Worm (Caenorhabditis elegans) whole organism, L4 larva: ENCODE data around the gene C12D5.10.

Experiments used
- F37D6.2 ChIP-seq: sonication (generic microtip); optimal IDR thresholded peaks from 2 replicates; lab custom pipeline; 2016; ENCODE audit warnings: mild to moderate bottlenecking, missing genetic modification characterization, missing compliant biosample characterization
- F44E2.7 ChIP-seq: fragments of 200-800 bp; sonication (Bioruptor generic); IDR thresholded peaks from 2 replicates; pipeline ENCODE4 v2.1.2; 2022; ENCODE audit warnings: missing genetic modification characterization, missing compliant biosample characterization
- F49E8.2 ChIP-seq: sonication (generic microtip); optimal IDR thresholded peaks from 2 replicates; lab custom pipeline; 2016; ENCODE audit warnings: missing compliant biosample characterization, mild to moderate bottlenecking, missing genetic modification characterization, borderline replicate concordance
- T26A8.4 ChIP-seq: fragments of 200-800 bp; sonication (Bioruptor generic); IDR thresholded peaks from 2 replicates; pipeline ENCODE4 v1.3.6; 2022; ENCODE audit warnings: missing genetic modification characterization, missing compliant biosample characterization
- Y105C5A.15 ChIP-seq: fragments of 200-800 bp; sonication (Bioruptor generic); IDR thresholded peaks from 2 replicates; pipeline ENCODE4 v1.3.6; 2022; ENCODE audit warnings: missing genetic modification characterization, missing compliant biosample characterization
- ZK337.2 ChIP-seq: fragments of 200-800 bp; sonication (Bioruptor generic); IDR thresholded peaks from 2 replicates; pipeline ENCODE4 v1.3.6; 2022; ENCODE audit warnings: missing genetic modification reagents, missing genetic modification characterization, missing compliant biosample characterization
- aha-1 ChIP-seq: fragments of 150-350 bp; peaks from one replicate; lab custom pipeline; 2014; ENCODE audit warnings: missing biosample characterization, missing genetic modification characterization
- arid-1 ChIP-seq: fragments of 200-800 bp; sonication (Bioruptor generic); conservative IDR thresholded peaks from 2 replicates; pipeline ENCODE4 v1.3.6; 2022; ENCODE audit warnings: missing genetic modification reagents, missing genetic modification characterization, missing compliant biosample characterization
- attf-4 ChIP-seq: sonication (generic microtip); optimal IDR thresholded peaks from 3 replicates; lab custom pipeline; 2017; ENCODE audit warnings: missing biosample characterization, missing genetic modification characterization
- ceh-32 ChIP-seq: sonication (generic microtip); optimal IDR thresholded peaks from 2 replicates; lab custom pipeline; 2016; ENCODE audit warnings: mild to moderate bottlenecking, missing genetic modification characterization, missing compliant biosample characterization; ENCODE audit not compliant: poor library complexity
- cey-2 ChIP-seq: sonication (generic microtip); optimal IDR thresholded peaks from 3 replicates; lab custom pipeline; 2017; ENCODE audit warnings: missing genetic modification characterization, mild to moderate bottlenecking, missing compliant biosample characterization, antibody characterized with exemption, borderline replicate concordance; ENCODE audit not compliant: insufficient read depth
- daf-12 ChIP-seq: fragments of 150-350 bp; optimal IDR thresholded peaks from 2 replicates; lab custom pipeline; 2014; ENCODE audit warnings: missing biosample characterization, missing genetic modification reagents, missing genetic modification characterization
- daf-16 ChIP-seq, 3 experiments: sonication (generic microtip); optimal IDR thresholded peaks; 2 replicates each; lab custom pipeline; 2016 to 2017; ENCODE audit warnings: missing genetic modification characterization in 3 of 3, missing genetic modification reagents in 3 of 3, mild to moderate bottlenecking in 2 of 3, missing compliant biosample characterization in 2 of 3, missing biosample characterization in 1 of 3, moderate library complexity in 1 of 3
- daf-8 ChIP-seq: fragments of 200-800 bp; sonication (Bioruptor generic); IDR thresholded peaks from 2 replicates; pipeline ENCODE4 v1.3.6; 2022; ENCODE audit warnings: missing genetic modification characterization, missing compliant biosample characterization
- dmd-9 ChIP-seq: fragments of 200-800 bp; sonication (Bioruptor generic); IDR thresholded peaks from 2 replicates; pipeline ENCODE4 v1.3.6; 2022; ENCODE audit warnings: missing genetic modification reagents, missing genetic modification characterization, missing compliant biosample characterization
- dpl-1 ChIP-seq: fragments of 150-350 bp; optimal IDR thresholded peaks from 2 replicates; lab custom pipeline; 2014; ENCODE audit warnings: missing biosample characterization, missing genetic modification reagents, missing genetic modification characterization
- dve-1 ChIP-seq: sonication (generic microtip); optimal IDR thresholded peaks from 2 replicates; lab custom pipeline; 2017; ENCODE audit warnings: antibody characterized with exemption, mild to moderate bottlenecking, missing genetic modification characterization, missing compliant biosample characterization; ENCODE audit not compliant: insufficient read depth
- egl-43 ChIP-seq: fragments of 200-800 bp; sonication (Bioruptor generic); IDR thresholded peaks from 2 replicates; pipeline ENCODE4 v1.3.6; 2022; ENCODE audit warnings: missing genetic modification reagents, missing genetic modification characterization, missing compliant biosample characterization
- hlh-30 ChIP-seq: sonication (generic microtip); optimal IDR thresholded peaks from 2 replicates; lab custom pipeline; 2017; ENCODE audit warnings: antibody characterized with exemption, mild to moderate bottlenecking, missing genetic modification characterization, missing compliant biosample characterization; ENCODE audit not compliant: insufficient read depth
- hmg-1.1 ChIP-seq: fragments of 200-800 bp; sonication (Bioruptor generic); IDR thresholded peaks from 2 replicates; pipeline ENCODE4 v1.3.6; 2022; ENCODE audit warnings: missing genetic modification reagents, missing genetic modification characterization, missing compliant biosample characterization
- jun-1 ChIP-seq: fragments of 150-350 bp; optimal IDR thresholded peaks from 2 replicates; lab custom pipeline; 2014; ENCODE audit warnings: missing biosample characterization, missing genetic modification reagents, missing genetic modification characterization
- lin-29 ChIP-seq: fragments of 200-800 bp; sonication (Bioruptor generic); IDR thresholded peaks from 2 replicates; pipeline ENCODE4 v1.3.6; 2022; ENCODE audit warnings: missing genetic modification reagents, missing genetic modification characterization, missing compliant biosample characterization
- lin-38 ChIP-seq: fragments of 200-800 bp; sonication (Bioruptor generic); IDR thresholded peaks from 2 replicates; pipeline ENCODE4 v1.3.6; 2022; ENCODE audit warnings: missing genetic modification reagents, missing genetic modification characterization, missing compliant biosample characterization
- lin-39 ChIP-seq: fragments of 150-350 bp; optimal IDR thresholded peaks from 2 replicates; lab custom pipeline; 2014; ENCODE audit warnings: missing biosample characterization, missing genetic modification reagents, missing genetic modification characterization
- madf-5 ChIP-seq, 2 experiments: fragments of 200-800 bp; sonication (Bioruptor generic); IDR thresholded peaks; 2 replicates each; pipeline ENCODE4 v1.3.6; 2022; ENCODE audit warnings: missing compliant biosample characterization in 2 of 2, missing genetic modification characterization in 2 of 2
- madf-9 ChIP-seq: fragments of 200-800 bp; sonication (Bioruptor generic); conservative IDR thresholded peaks from 2 replicates; pipeline ENCODE4 v1.3.6; 2022; ENCODE audit warnings: missing genetic modification reagents, missing genetic modification characterization, missing compliant biosample characterization
- mdl-1 ChIP-seq, 2 experiments: fragments of 150-350 bp in 1 of 2; sonication (generic microtip) in 1 of 2; optimal IDR thresholded peaks; 2 replicates each; lab custom pipeline; 2014 to 2017; ENCODE audit warnings: missing biosample characterization in 2 of 2, missing genetic modification characterization in 2 of 2
- mes-2 ChIP-seq: sonication (generic microtip); optimal IDR thresholded peaks from 2 replicates; lab custom pipeline; 2016; ENCODE audit warnings: missing genotype, mild to moderate bottlenecking, missing genetic modification characterization, missing compliant biosample characterization; ENCODE audit not compliant: poor library complexity, severe bottlenecking
- mxl-2 ChIP-seq: fragments of 200-800 bp; sonication (Bioruptor generic); conservative IDR thresholded peaks from 2 replicates; pipeline ENCODE4 v1.3.6; 2022; ENCODE audit warnings: missing genetic modification reagents, missing genetic modification characterization, missing compliant biosample characterization
- nhr-102 ChIP-seq: sonication (generic microtip); optimal IDR thresholded peaks from 2 replicates; lab custom pipeline; 2016; ENCODE audit warnings: mild to moderate bottlenecking, missing genetic modification characterization, moderate library complexity, missing compliant biosample characterization
- nhr-11 ChIP-seq: fragments of 150-350 bp; optimal IDR thresholded peaks from 2 replicates; lab custom pipeline; 2014; ENCODE audit warnings: missing biosample characterization, missing genetic modification characterization
- nhr-25 ChIP-seq: sonication (generic microtip); optimal IDR thresholded peaks from 2 replicates; lab custom pipeline; 2017; ENCODE audit warnings: missing genetic modification characterization, mild to moderate bottlenecking, missing compliant biosample characterization, antibody characterized with exemption, moderate library complexity, borderline replicate concordance; ENCODE audit not compliant: insufficient read depth
- nhr-28 ChIP-seq: fragments of 150-350 bp; optimal IDR thresholded peaks from 2 replicates; lab custom pipeline; 2014; ENCODE audit warnings: missing biosample characterization, missing genetic modification characterization
- nhr-41 ChIP-seq: fragments of 200-800 bp; sonication (Bioruptor generic); IDR thresholded peaks from 2 replicates; pipeline ENCODE4 v1.3.6; 2022; ENCODE audit warnings: missing genetic modification reagents, missing genetic modification characterization, missing compliant biosample characterization
- nhr-42 ChIP-seq: fragments of 200-800 bp; sonication (Bioruptor generic); IDR thresholded peaks from 2 replicates; pipeline ENCODE4 v1.3.6; 2022; ENCODE audit warnings: missing genetic modification characterization, missing compliant biosample characterization
- nhr-6 ChIP-seq: fragments of 150-350 bp; optimal IDR thresholded peaks from 2 replicates; lab custom pipeline; 2014; ENCODE audit warnings: missing biosample characterization, missing genetic modification characterization
- pqm-1 ChIP-seq: sonication (generic microtip); optimal IDR thresholded peaks from 2 replicates; lab custom pipeline; 2017; ENCODE audit warnings: missing biosample characterization, missing genetic modification characterization
- saeg-2 ChIP-seq: fragments of 200-800 bp; sonication (Bioruptor generic); IDR thresholded peaks from 2 replicates; pipeline ENCODE4 v1.3.6; 2022; ENCODE audit warnings: missing genetic modification reagents, missing genetic modification characterization, missing compliant biosample characterization
- sdz-12 ChIP-seq: fragments of 200-800 bp; sonication (Bioruptor generic); optimal IDR thresholded peaks from 2 replicates; lab custom pipeline; 2018; ENCODE audit warnings: mild to moderate bottlenecking, missing genetic modification characterization, missing compliant biosample characterization
- snpc-4 ChIP-seq: fragments of 150-350 bp; optimal IDR thresholded peaks from 2 replicates; lab custom pipeline; 2014; ENCODE audit warnings: missing biosample characterization, missing genetic modification characterization
- unc-39 ChIP-seq: sonication (generic microtip); optimal IDR thresholded peaks from 2 replicates; lab custom pipeline; 2017; ENCODE audit warnings: missing biosample characterization, missing genetic modification characterization
- unc-62 ChIP-seq, 3 experiments: fragments of 150-350 bp in 1 of 3; sonication (generic microtip); optimal IDR thresholded peaks in 2 of 3; peaks in 1 of 3; 1 replicate in 1 of 3; 2 replicates in 2 of 3; lab custom pipeline; 2014 to 2017; ENCODE audit warnings: missing biosample characterization in 3 of 3, missing genetic modification characterization in 3 of 3, missing genetic modification reagents in 3 of 3, missing genotype in 1 of 3
- vab-7 ChIP-seq: fragments of 200-800 bp; sonication (Bioruptor generic); IDR thresholded peaks from 2 replicates; pipeline ENCODE4 v1.3.6; 2022; ENCODE audit warnings: missing genetic modification reagents, missing genetic modification characterization, missing compliant biosample characterization
- zfp-3 ChIP-seq: fragments of 200-800 bp; sonication (Bioruptor generic); conservative IDR thresholded peaks from 2 replicates; pipeline ENCODE4 v1.3.6; 2022; ENCODE audit warnings: missing genetic modification reagents, missing genetic modification characterization, missing compliant biosample characterization
- zip-11 ChIP-seq: fragments of 200-800 bp; sonication (Bioruptor generic); IDR thresholded peaks from 2 replicates; pipeline ENCODE4 v1.3.6; 2022; ENCODE audit warnings: missing genetic modification characterization, missing compliant biosample characterization
- ztf-11 ChIP-seq: fragments of 150-350 bp; optimal IDR thresholded peaks from 2 replicates; lab custom pipeline; 2014; ENCODE audit warnings: missing biosample characterization, missing genetic modification characterization

Gene C12D5.10

DNA sequence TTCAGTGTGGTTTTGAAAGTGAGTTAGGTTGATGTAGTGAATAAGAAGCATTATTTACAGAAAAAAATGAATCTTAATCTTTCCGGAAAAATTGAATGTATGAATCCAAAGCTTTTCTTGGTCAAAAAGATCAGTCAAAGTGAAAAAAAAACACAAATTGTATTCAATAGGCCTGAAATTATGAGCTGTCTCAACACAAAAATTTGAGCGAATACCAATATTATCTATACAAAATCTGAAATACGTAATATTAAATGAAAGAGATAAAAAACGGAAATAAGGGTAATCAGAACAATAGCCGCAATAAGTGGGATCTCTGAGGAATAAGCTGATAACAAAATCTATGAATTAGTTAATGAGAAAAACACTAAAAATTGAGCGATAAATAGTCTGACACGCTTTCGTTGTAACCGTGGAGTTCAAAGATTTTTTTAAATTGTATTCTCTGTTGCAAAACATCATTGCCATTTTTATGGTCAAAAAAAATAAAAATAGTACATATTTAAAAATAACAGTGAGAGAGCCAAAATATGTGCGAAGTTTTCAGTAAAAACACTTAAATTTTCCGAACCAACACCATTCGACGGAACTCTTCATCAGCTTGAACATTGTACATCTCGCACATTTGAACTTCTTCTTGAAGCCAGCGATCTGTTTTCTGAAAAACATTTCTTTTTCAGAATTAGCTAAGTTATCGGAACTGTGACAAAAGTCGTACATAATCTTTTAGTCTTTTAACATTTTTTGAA, 9.2 kb downstream of the C12D5.10 start, which contains the start of gene sre-11:
TSS of gene sre-11 (minus strand) at position 51 of the 749 bp plus-strand sequence.
- TF ChIP-seq nhr-102 (tag; lab: Kevin White, UChicago), result no peak
- TF ChIP-seq unc-62 (GFP tag; optimal IDR thresholded peaks at IDR 0.05 in 1 of 2; lab: Kevin White, UChicago), result peak in 1 of 2 experiments; percentile 68
- TF ChIP-seq unc-62 (tag; optimal IDR thresholded peaks at IDR 0.05; lab: Kevin White, UChicago), result no peak

DNA sequence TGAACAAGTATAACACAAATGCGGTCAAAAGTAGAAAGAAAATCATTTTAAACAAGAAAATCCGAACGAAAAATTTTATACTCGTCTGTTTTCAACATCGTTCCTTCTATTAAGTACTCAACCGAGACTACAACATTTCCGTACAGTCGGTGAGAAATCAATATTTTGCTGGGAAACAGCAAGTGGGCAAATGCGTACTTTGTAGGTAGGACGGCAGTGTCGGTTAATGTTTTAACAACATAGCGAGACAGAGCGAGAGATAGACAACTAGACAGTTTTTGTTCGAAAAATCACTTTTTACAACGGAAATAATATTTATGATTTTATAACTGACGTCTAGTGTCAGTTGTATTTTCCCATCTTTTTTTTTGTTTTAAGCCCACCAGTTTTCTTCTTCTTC, 11.9 kb downstream of the C12D5.10 start, which contains the start of gene cyp-33A1:
TSS of gene cyp-33A1 (minus strand) at position 72 of the 400 bp plus-strand sequence.
- TF ChIP-seq dve-1 (tag; lab: Kevin White, UChicago) (peak; percentile 51), nhr-6 (tag; lab: Kevin White, UChicago) (no peak), unc-39 (no peak), hlh-30 (no peak), aha-1 (no peak), mdl-1 (tag; optimal IDR thresholded peaks at IDR 0.05; lab: Kevin White, UChicago) (peak in 1 of 2 experiments; percentile 27), ztf-11 (tag; lab: Kevin White, UChicago) (no peak), snpc-4 (tag; lab: Kevin White, UChicago) (no peak), lin-39 (no peak), nhr-28 (peak; percentile 100), ZK337.2 (GFP tag; lab: Robert Waterston, UW) (no peak), jun-1 (no peak), zip-11 (GFP tag; lab: Robert Waterston, UW) (no peak), F44E2.7 (GFP tag; lab: Robert Waterston, UW) (no peak), lin-38 (GFP tag; lab: Robert Waterston, UW) (no peak), egl-43 (no peak), vab-7 (GFP tag; lab: Robert Waterston, UW) (no peak), ceh-32 (tag; lab: Kevin White, UChicago) (no peak), arid-1 (no peak), T26A8.4 (GFP tag; lab: Robert Waterston, UW) (no peak), daf-8 (no peak), lin-29 (GFP tag; lab: Robert Waterston, UW) (no peak), daf-12 (no peak), madf-5 (GFP tag; IDR thresholded peaks at IDR 0.05; lab: Robert Waterston, UW) (no peak), pqm-1 (no peak), daf-16 (GFP tag; optimal IDR thresholded peaks at IDR 0.05; lab: Kevin White, UChicago) (no peak), daf-16 (tag; optimal IDR thresholded peaks at IDR 0.05; lab: Kevin White, UChicago) (peak; percentile 88), mes-2 (tag; lab: Kevin White, UChicago) (no peak), Y105C5A.15 (no peak), dmd-9 (no peak), dpl-1 (GFP tag; lab: Kevin White, UChicago) (no peak), nhr-41 (GFP tag; lab: Robert Waterston, UW) (no peak), F49E8.2 (tag; lab: Kevin White, UChicago) (no peak), zfp-3 (GFP tag; lab: Robert Waterston, UW) (no peak), mxl-2 (GFP tag; lab: Robert Waterston, UW) (no peak), hmg-1.1 (no peak), attf-4 (tag; lab: Kevin White, UChicago) (no peak), nhr-42 (GFP tag; lab: Robert Waterston, UW) (no peak), nhr-25 (tag; lab: Kevin White, UChicago) (no peak), madf-9 (GFP tag; lab: Robert Waterston, UW) (no peak), nhr-11 (tag; lab: Kevin White, UChicago) (no peak), saeg-2 (GFP tag; lab: Robert Waterston, UW) (no peak), cey-2 (tag; lab: Kevin White, UChicago) (no peak), F37D6.2 (tag; lab: Kevin White, UChicago) (no peak), sdz-12 (GFP tag; lab: Kevin White, UChicago) (no peak)
